Fruit fly (Drosophila melanogaster) whole organism, prepupa: ENCODE data around the gene CG15403.

Experiments used
- CG10631 ChIP-seq: fragments of 200-800 bp; sonication (Bioruptor generic); optimal IDR thresholded peaks from 2 replicates; lab custom pipeline; 2016; ENCODE audit warnings: missing biosample characterization, missing genetic modification characterization
- CG11902 ChIP-seq: fragments of 200-800 bp; sonication (Bioruptor generic); optimal IDR thresholded peaks from 3 replicates; lab custom pipeline; 2016; ENCODE audit warnings: missing biosample characterization, missing genetic modification characterization
- CG1621 ChIP-seq: fragments of 200-800 bp; sonication (Bioruptor generic); optimal IDR thresholded peaks from 3 replicates; lab custom pipeline; 2018; ENCODE audit warnings: missing biosample characterization, mild to moderate bottlenecking, missing genetic modification characterization
- CG4318 ChIP-seq: fragments of 200-800 bp; sonication (Bioruptor generic); optimal IDR thresholded peaks from 3 replicates; lab custom pipeline; 2017; ENCODE audit warnings: missing biosample characterization, mild to moderate bottlenecking, missing genetic modification characterization
- CG6276 ChIP-seq: fragments of 200-800 bp; sonication (Bioruptor generic); optimal IDR thresholded peaks from 2 replicates; lab custom pipeline; 2017; ENCODE audit warnings: missing biosample characterization, mild to moderate bottlenecking, missing genetic modification characterization
- CG6792 ChIP-seq: fragments of 200-800 bp; sonication (Bioruptor generic); optimal IDR thresholded peaks from 3 replicates; lab custom pipeline; 2016; ENCODE audit warnings: missing biosample characterization, missing genetic modification characterization
- CG6808 ChIP-seq: fragments of 200-800 bp; sonication (Bioruptor generic); optimal IDR thresholded peaks from 3 replicates; lab custom pipeline; 2017; ENCODE audit warnings: missing biosample characterization, missing genetic modification characterization, mild to moderate bottlenecking, moderate library complexity, missing genetic modification reagents
- CG6854 ChIP-seq: fragments of 200-800 bp; sonication (Bioruptor generic); optimal IDR thresholded peaks from 2 replicates; lab custom pipeline; 2017; ENCODE audit warnings: missing biosample characterization, mild to moderate bottlenecking, missing genetic modification characterization
- CG7368 ChIP-seq: fragments of 200-800 bp; sonication (Bioruptor generic); optimal IDR thresholded peaks from 3 replicates; lab custom pipeline; 2016; ENCODE audit warnings: missing biosample characterization, missing genetic modification characterization
- Eip93F ChIP-seq: fragments of 200-800 bp; sonication (Bioruptor generic); optimal IDR thresholded peaks from 2 replicates; lab custom pipeline; 2016; ENCODE audit warnings: missing biosample characterization, mild to moderate bottlenecking, missing genetic modification characterization
- Ets21C ChIP-seq: fragments of 200-800 bp; sonication (Bioruptor generic); optimal IDR thresholded peaks from 3 replicates; lab custom pipeline; 2016; ENCODE audit warnings: missing biosample characterization, missing genetic modification characterization
- Hr4 ChIP-seq: fragments of 200-800 bp; sonication (Bioruptor generic); optimal IDR thresholded peaks from 3 replicates; lab custom pipeline; 2016; ENCODE audit warnings: missing biosample characterization, missing genetic modification characterization
- Met ChIP-seq: fragments of 200-800 bp; sonication (Bioruptor generic); optimal IDR thresholded peaks from 3 replicates; lab custom pipeline; 2016; ENCODE audit warnings: missing biosample characterization, missing genetic modification characterization
- Sox102F ChIP-seq: fragments of 200-800 bp; sonication (Bioruptor generic); optimal IDR thresholded peaks from 2 replicates; lab custom pipeline; 2016; ENCODE audit warnings: missing biosample characterization, mild to moderate bottlenecking, missing genetic modification characterization
- dac ChIP-seq: fragments of 200-800 bp; sonication (Bioruptor generic); optimal IDR thresholded peaks from 2 replicates; lab custom pipeline; 2017; ENCODE audit warnings: missing biosample characterization, mild to moderate bottlenecking, missing genetic modification characterization
- spab ChIP-seq: fragments of 200-800 bp; sonication (Bioruptor generic); optimal IDR thresholded peaks from 2 replicates; lab custom pipeline; 2017; ENCODE audit warnings: missing biosample characterization, mild to moderate bottlenecking, missing genetic modification characterization, missing genetic modification reagents
- topi ChIP-seq: fragments of 200-800 bp; sonication (Bioruptor generic); optimal IDR thresholded peaks from 3 replicates; lab custom pipeline; 2016; ENCODE audit warnings: missing biosample characterization, missing genetic modification characterization

The CG15403 gene

DNA sequence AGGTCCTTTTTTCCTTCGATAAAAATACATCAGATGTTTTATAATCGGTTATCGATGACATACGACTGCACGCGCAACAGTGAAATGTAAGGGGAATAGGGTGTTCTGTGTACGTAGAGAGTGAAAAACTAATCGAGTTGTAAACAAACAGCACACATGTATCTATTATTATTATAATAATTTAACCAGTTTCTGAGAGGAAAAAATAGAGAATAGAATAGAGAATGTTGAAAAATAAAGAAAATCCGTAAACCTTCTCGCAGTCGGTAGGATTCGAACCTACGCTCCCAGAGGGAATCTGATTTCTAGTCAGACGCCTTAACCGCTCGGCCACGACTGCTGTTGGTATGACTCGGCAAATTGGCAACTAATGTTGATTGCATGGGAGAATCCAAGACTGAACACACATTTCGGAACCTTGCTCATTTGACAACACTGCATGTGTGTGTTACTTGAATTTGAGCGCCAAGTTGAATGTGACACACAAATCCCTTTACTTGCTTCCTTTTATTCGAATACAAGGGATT, 44.4 kb downstream of the CG15403 start (continued):
- no peak for TF ChIP-seq CG1621 (tag; lab: Kevin White, UChicago)
- peak; percentile 25 for TF ChIP-seq Hr4 (GFP tag; lab: Kevin White, UChicago)
- TF ChIP-seq CG10631 (GFP tag; lab: Kevin White, UChicago) = no peak
- TF ChIP-seq CG6854 (GFP tag; lab: Kevin White, UChicago) = no peak
- TF ChIP-seq Ets21C (GFP tag; lab: Kevin White, UChicago) = no peak
- peak; percentile 16 for TF ChIP-seq CG7368 (GFP tag; lab: Kevin White, UChicago)
- TF ChIP-seq dac = no peak
- TF ChIP-seq Met = peak; percentile 49
- TF ChIP-seq, all 60 proteins: peak for 22

DNA sequence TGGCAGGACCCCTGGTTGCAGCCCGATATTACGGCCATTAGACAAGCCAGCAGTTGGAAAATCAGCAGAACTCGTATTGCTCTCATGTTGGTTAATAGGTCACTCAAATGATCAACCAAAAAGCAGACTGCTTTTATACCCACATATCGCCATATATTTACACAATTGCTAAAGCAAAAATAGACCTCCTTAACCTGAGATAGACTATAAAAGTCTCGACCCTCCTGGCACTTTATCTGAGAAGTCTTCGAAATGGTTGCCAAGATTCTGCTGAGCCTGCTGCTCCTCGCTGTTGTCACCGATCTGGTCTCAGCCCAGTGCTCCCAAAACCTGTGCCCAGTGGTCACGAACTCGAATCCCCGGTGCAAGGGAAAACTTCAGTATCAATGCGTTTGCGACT, 45.3 kb downstream of the CG15403 start, which contains the start of the genes CG31698 and CG15404:
Gene CG31698, minus strand, starts transcription at position 101 of the 400 bp plus-strand sequence.
Gene CG15404, plus strand, starts transcription at position 233 of the 400 bp plus-strand sequence.
- TF ChIP-seq CG6276 (GFP tag; lab: Kevin White, UChicago) (no peak), CG4318 (GFP tag; lab: Kevin White, UChicago) (no peak), CG6792 (GFP tag; lab: Kevin White, UChicago) (no peak), CG6808 (GFP tag; lab: Kevin White, UChicago) (no peak), CG7368 (GFP tag; lab: Kevin White, UChicago) (no peak), CG11902 (GFP tag; lab: Kevin White, UChicago) (no peak), Sox102F (GFP tag; lab: Kevin White, UChicago) (no peak), topi (no peak), Eip93F (no peak), spab (no peak)
